Worm (Caenorhabditis elegans): ENCODE measurements around the gene fbxa-30.

DNA sequence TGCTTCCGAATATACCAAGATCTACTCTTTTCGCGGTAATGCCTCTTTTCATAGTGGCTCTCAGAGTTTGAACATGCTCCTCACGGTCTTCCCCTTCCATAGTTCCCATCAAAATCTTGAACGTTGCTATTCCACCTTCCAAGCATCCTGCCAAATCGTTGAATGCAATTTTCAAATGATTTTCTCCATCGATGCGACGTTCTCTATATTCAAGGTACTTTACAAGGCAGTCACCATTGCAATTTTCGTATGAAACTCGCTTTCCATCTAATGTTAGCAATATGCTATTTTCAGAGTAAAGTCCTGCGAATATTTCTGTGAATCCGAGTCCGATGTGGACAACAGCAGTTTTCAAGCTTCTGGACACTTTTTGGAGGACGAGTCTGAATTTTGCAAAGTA is 38.9 kb upstream of the fbxa-30 start:
- TF ChIP-seq nhr-120 (GFP tag; IDR thresholded peaks at IDR 0.05) (no peak), unc-62 (GFP tag; optimal IDR thresholded peaks at IDR 0.05) (no peak), atf-7 (tag; optimal IDR thresholded peaks at IDR 0.05) (no peak), bed-1 (GFP tag; IDR thresholded peaks at IDR 0.05) (no peak), dpl-1 (GFP tag; optimal IDR thresholded peaks at IDR 0.05) (no peak), pha-4 (tag; optimal IDR thresholded peaks at IDR 0.05) (no peak), dox-1 (GFP tag; IDR thresholded peaks at IDR 0.05) (no peak)
